Worm (Caenorhabditis elegans) whole organism, L4 larva: ENCODE measurements around the gene Y53F4B.39.

Source experiments
- D1046.2 ChIP-seq: fragments of 200-800 bp; sonication (Bioruptor generic); IDR thresholded peaks from 2 replicates; pipeline ENCODE4 v1.3.6; 2022; ENCODE audit warnings: missing genetic modification characterization, missing compliant biosample characterization
- F49E8.2 ChIP-seq: sonication (generic microtip); optimal IDR thresholded peaks from 2 replicates; lab custom pipeline; 2016; ENCODE audit warnings: missing compliant biosample characterization, mild to moderate bottlenecking, missing genetic modification characterization, borderline replicate concordance
- T20F7.1 ChIP-seq: fragments of 200-800 bp; sonication (Bioruptor generic); optimal IDR thresholded peaks from 2 replicates; lab custom pipeline; 2018; ENCODE audit warnings: mild to moderate bottlenecking, missing genetic modification characterization, missing compliant biosample characterization
- T26A8.4 ChIP-seq: fragments of 200-800 bp; sonication (Bioruptor generic); IDR thresholded peaks from 2 replicates; pipeline ENCODE4 v1.3.6; 2022; ENCODE audit warnings: missing genetic modification characterization, missing compliant biosample characterization
- arid-1 ChIP-seq: fragments of 200-800 bp; sonication (Bioruptor generic); conservative IDR thresholded peaks from 2 replicates; pipeline ENCODE4 v1.3.6; 2022; ENCODE audit warnings: missing genetic modification reagents, missing genetic modification characterization, missing compliant biosample characterization
- attf-4 ChIP-seq: sonication (generic microtip); optimal IDR thresholded peaks from 3 replicates; lab custom pipeline; 2017; ENCODE audit warnings: missing biosample characterization, missing genetic modification characterization
- ceh-28 ChIP-seq: fragments of 150-350 bp; optimal IDR thresholded peaks from 2 replicates; lab custom pipeline; 2014; ENCODE audit warnings: missing biosample characterization, missing genetic modification reagents, missing genetic modification characterization
- ceh-44 ChIP-seq: fragments of 200-800 bp; sonication (Bioruptor generic); IDR thresholded peaks from 2 replicates; pipeline ENCODE4 v1.3.6; 2022; ENCODE audit warnings: missing genetic modification reagents, missing genetic modification characterization, missing compliant biosample characterization
- cey-2 ChIP-seq: sonication (generic microtip); optimal IDR thresholded peaks from 3 replicates; lab custom pipeline; 2017; ENCODE audit warnings: missing genetic modification characterization, mild to moderate bottlenecking, missing compliant biosample characterization, antibody characterized with exemption, borderline replicate concordance; ENCODE audit not compliant: insufficient read depth
- daf-16 ChIP-seq, 3 experiments: sonication (generic microtip); optimal IDR thresholded peaks; 2 replicates each; lab custom pipeline; 2016 to 2017; ENCODE audit warnings: missing genetic modification characterization in 3 of 3, missing genetic modification reagents in 3 of 3, mild to moderate bottlenecking in 2 of 3, missing compliant biosample characterization in 2 of 3, missing biosample characterization in 1 of 3, moderate library complexity in 1 of 3
- dmd-6 ChIP-seq: fragments of 200-800 bp; sonication (Bioruptor generic); IDR thresholded peaks from 2 replicates; pipeline ENCODE4 v1.3.6; 2022; ENCODE audit warnings: missing genetic modification reagents, missing genetic modification characterization, missing compliant biosample characterization
- dmd-8 ChIP-seq: fragments of 200-800 bp; sonication (Bioruptor generic); IDR thresholded peaks from 2 replicates; pipeline ENCODE4 v1.3.6; 2022; ENCODE audit warnings: missing genetic modification characterization, missing compliant biosample characterization
- dpl-1 ChIP-seq: fragments of 150-350 bp; optimal IDR thresholded peaks from 2 replicates; lab custom pipeline; 2014; ENCODE audit warnings: missing biosample characterization, missing genetic modification reagents, missing genetic modification characterization
- dve-1 ChIP-seq: sonication (generic microtip); optimal IDR thresholded peaks from 2 replicates; lab custom pipeline; 2017; ENCODE audit warnings: antibody characterized with exemption, mild to moderate bottlenecking, missing genetic modification characterization, missing compliant biosample characterization; ENCODE audit not compliant: insufficient read depth
- egl-43 ChIP-seq: fragments of 200-800 bp; sonication (Bioruptor generic); IDR thresholded peaks from 2 replicates; pipeline ENCODE4 v1.3.6; 2022; ENCODE audit warnings: missing genetic modification reagents, missing genetic modification characterization, missing compliant biosample characterization
- hlh-11 ChIP-seq: fragments of 200-800 bp; sonication (Bioruptor generic); optimal IDR thresholded peaks from 2 replicates; lab custom pipeline; 2018; ENCODE audit warnings: mild to moderate bottlenecking, missing genetic modification characterization, missing compliant biosample characterization
- hmg-1.1 ChIP-seq: fragments of 200-800 bp; sonication (Bioruptor generic); IDR thresholded peaks from 2 replicates; pipeline ENCODE4 v1.3.6; 2022; ENCODE audit warnings: missing genetic modification reagents, missing genetic modification characterization, missing compliant biosample characterization
- jun-1 ChIP-seq: fragments of 150-350 bp; optimal IDR thresholded peaks from 2 replicates; lab custom pipeline; 2014; ENCODE audit warnings: missing biosample characterization, missing genetic modification reagents, missing genetic modification characterization
- lin-13 ChIP-seq: fragments of 150-350 bp; optimal IDR thresholded peaks from 2 replicates; lab custom pipeline; 2014; ENCODE audit warnings: missing biosample characterization, missing genetic modification reagents, missing genetic modification characterization
- lin-15B ChIP-seq: fragments of 150-350 bp; sonication (generic microtip); optimal IDR thresholded peaks from 3 replicates; lab custom pipeline; 2014; ENCODE audit warnings: missing biosample characterization, missing genetic modification characterization
- lin-38 ChIP-seq: fragments of 200-800 bp; sonication (Bioruptor generic); IDR thresholded peaks from 2 replicates; pipeline ENCODE4 v1.3.6; 2022; ENCODE audit warnings: missing genetic modification reagents, missing genetic modification characterization, missing compliant biosample characterization
- lir-3 ChIP-seq: sonication (generic microtip); optimal IDR thresholded peaks from 2 replicates; lab custom pipeline; 2016; ENCODE audit warnings: mild to moderate bottlenecking, missing genetic modification characterization, missing compliant biosample characterization
- lsy-2 ChIP-seq, 2 experiments: fragments of 150-350 bp in 1 of 2; sonication (generic microtip) in 1 of 2; optimal IDR thresholded peaks; 2 replicates each; lab custom pipeline; 2014 to 2017; ENCODE audit warnings: missing biosample characterization in 2 of 2, missing genetic modification characterization in 2 of 2
- madf-9 ChIP-seq: fragments of 200-800 bp; sonication (Bioruptor generic); conservative IDR thresholded peaks from 2 replicates; pipeline ENCODE4 v1.3.6; 2022; ENCODE audit warnings: missing genetic modification reagents, missing genetic modification characterization, missing compliant biosample characterization
- mep-1 ChIP-seq: fragments of 150-350 bp; sonication (generic microtip); optimal IDR thresholded peaks from 3 replicates; lab custom pipeline; 2014; ENCODE audit warnings: missing biosample characterization, missing genetic modification characterization
- mes-2 ChIP-seq: sonication (generic microtip); optimal IDR thresholded peaks from 2 replicates; lab custom pipeline; 2016; ENCODE audit warnings: missing genotype, mild to moderate bottlenecking, missing genetic modification characterization, missing compliant biosample characterization; ENCODE audit not compliant: poor library complexity, severe bottlenecking
- mxl-2 ChIP-seq: fragments of 200-800 bp; sonication (Bioruptor generic); conservative IDR thresholded peaks from 2 replicates; pipeline ENCODE4 v1.3.6; 2022; ENCODE audit warnings: missing genetic modification reagents, missing genetic modification characterization, missing compliant biosample characterization
- nhr-102 ChIP-seq: sonication (generic microtip); optimal IDR thresholded peaks from 2 replicates; lab custom pipeline; 2016; ENCODE audit warnings: mild to moderate bottlenecking, missing genetic modification characterization, moderate library complexity, missing compliant biosample characterization
- nhr-11 ChIP-seq: fragments of 150-350 bp; optimal IDR thresholded peaks from 2 replicates; lab custom pipeline; 2014; ENCODE audit warnings: missing biosample characterization, missing genetic modification characterization
- nhr-25 ChIP-seq: sonication (generic microtip); optimal IDR thresholded peaks from 2 replicates; lab custom pipeline; 2017; ENCODE audit warnings: missing genetic modification characterization, mild to moderate bottlenecking, missing compliant biosample characterization, antibody characterized with exemption, moderate library complexity, borderline replicate concordance; ENCODE audit not compliant: insufficient read depth
- nhr-28 ChIP-seq: fragments of 150-350 bp; optimal IDR thresholded peaks from 2 replicates; lab custom pipeline; 2014; ENCODE audit warnings: missing biosample characterization, missing genetic modification characterization
- nhr-41 ChIP-seq: fragments of 200-800 bp; sonication (Bioruptor generic); IDR thresholded peaks from 2 replicates; pipeline ENCODE4 v1.3.6; 2022; ENCODE audit warnings: missing genetic modification reagents, missing genetic modification characterization, missing compliant biosample characterization
- nhr-48 ChIP-seq: sonication (generic microtip); optimal IDR thresholded peaks from 2 replicates; lab custom pipeline; 2016; ENCODE audit warnings: mild to moderate bottlenecking, missing genetic modification characterization, missing compliant biosample characterization
- nhr-6 ChIP-seq: fragments of 150-350 bp; optimal IDR thresholded peaks from 2 replicates; lab custom pipeline; 2014; ENCODE audit warnings: missing biosample characterization, missing genetic modification characterization
- pqm-1 ChIP-seq: sonication (generic microtip); optimal IDR thresholded peaks from 2 replicates; lab custom pipeline; 2017; ENCODE audit warnings: missing biosample characterization, missing genetic modification characterization
- rbr-2 ChIP-seq: sonication (generic microtip); optimal IDR thresholded peaks from 2 replicates; lab custom pipeline; 2016; ENCODE audit warnings: missing genotype, missing genetic modification characterization, missing compliant biosample characterization
- sdz-12 ChIP-seq: fragments of 200-800 bp; sonication (Bioruptor generic); optimal IDR thresholded peaks from 2 replicates; lab custom pipeline; 2018; ENCODE audit warnings: mild to moderate bottlenecking, missing genetic modification characterization, missing compliant biosample characterization
- spr-1 ChIP-seq: sonication (generic microtip); optimal IDR thresholded peaks from 2 replicates; lab custom pipeline; 2016; ENCODE audit warnings: mild to moderate bottlenecking, missing genetic modification characterization, missing compliant biosample characterization
- spr-3 ChIP-seq: fragments of 200-800 bp; sonication (Bioruptor generic); optimal IDR thresholded peaks from 2 replicates; lab custom pipeline; 2018; ENCODE audit warnings: mild to moderate bottlenecking, missing genetic modification characterization, missing compliant biosample characterization
- tra-1 ChIP-seq: fragments of 200-800 bp; sonication (Bioruptor generic); IDR thresholded peaks from 2 replicates; pipeline ENCODE4 v1.3.6; 2022; ENCODE audit warnings: missing genetic modification reagents, missing genetic modification characterization, missing compliant biosample characterization
- unc-62 ChIP-seq, 3 experiments: fragments of 150-350 bp in 1 of 3; sonication (generic microtip); optimal IDR thresholded peaks in 2 of 3; peaks in 1 of 3; 1 replicate in 1 of 3; 2 replicates in 2 of 3; lab custom pipeline; 2014 to 2017; ENCODE audit warnings: missing biosample characterization in 3 of 3, missing genetic modification characterization in 3 of 3, missing genetic modification reagents in 3 of 3, missing genotype in 1 of 3
- ztf-7 ChIP-seq: fragments of 150-350 bp; optimal IDR thresholded peaks from 2 replicates; lab custom pipeline; 2014; ENCODE audit warnings: missing biosample characterization, missing genetic modification characterization

Gene Y53F4B.39

ce11 chrII:15111352-15111751, 1.4 kb downstream of the Y53F4B.39 start (continued):
- TF ChIP-seq hlh-11 (tag; lab: Kevin White, UChicago) (peak; percentile 68), nhr-28 (peak; percentile 93), pqm-1 (tag; lab: Kevin White, UChicago) (peak; percentile 35), egl-43 (GFP tag; lab: Robert Waterston, UW) (no peak), lir-3 (tag; lab: Kevin White, UChicago) (no peak), nhr-11 (tag; lab: Kevin White, UChicago) (peak; percentile 11), daf-16 (GFP tag; optimal IDR thresholded peaks at IDR 0.05; lab: Kevin White, UChicago) (no peak), daf-16 (tag; optimal IDR thresholded peaks at IDR 0.05; lab: Kevin White, UChicago) (peak; percentile 84), ceh-44 (no peak), dve-1 (tag; lab: Kevin White, UChicago) (peak; percentile 66), mep-1 (tag; lab: Kevin White, UChicago) (no peak), unc-62 (GFP tag; optimal IDR thresholded peaks at IDR 0.05 in 1 of 2; lab: Kevin White, UChicago) (peak in 1 of 2 experiments; percentile 19), unc-62 (tag; optimal IDR thresholded peaks at IDR 0.05; lab: Kevin White, UChicago) (no peak)
- TF ChIP-seq, all 104 proteins: peak for 15

ce11 chrII:15119537-15120360, 9.8 kb downstream of the Y53F4B.39 start, which contains the start of gene arp-1:
Gene arp-1 (plus strand): TSS chrII:15120301.
- peak; percentile 57 for TF ChIP-seq dpl-1 (GFP tag; lab: Kevin White, UChicago)
- TF ChIP-seq hmg-1.1 (GFP tag; lab: Robert Waterston, UW), result peak; percentile 60
- TF ChIP-seq lin-13, result peak; percentile 42
- TF ChIP-seq hlh-11 (tag; lab: Kevin White, UChicago), result no peak
- TF ChIP-seq cey-2 (tag; lab: Kevin White, UChicago), result no peak
- TF ChIP-seq mxl-2 (GFP tag; lab: Robert Waterston, UW), result no peak
- TF ChIP-seq nhr-6 (tag; lab: Kevin White, UChicago), result no peak
- no peak for TF ChIP-seq daf-16 (GFP tag; optimal IDR thresholded peaks at IDR 0.05; lab: Kevin White, UChicago)
- TF ChIP-seq daf-16 (tag; optimal IDR thresholded peaks at IDR 0.05; lab: Kevin White, UChicago), result peak; percentile 9
- TF ChIP-seq F49E8.2, result no peak
- no peak for TF ChIP-seq nhr-41 (GFP tag; lab: Robert Waterston, UW)
- TF ChIP-seq lsy-2 (tag; optimal IDR thresholded peaks at IDR 0.05; lab: Kevin White, UChicago), result peak; percentile 19 to 68
- TF ChIP-seq nhr-102 (tag; lab: Kevin White, UChicago), result no peak
- peak; percentile 67 for TF ChIP-seq mes-2
- TF ChIP-seq D1046.2, result no peak
- TF ChIP-seq mep-1 (tag; lab: Kevin White, UChicago), result peak; percentile 68
- no peak for TF ChIP-seq ceh-28
- peak; percentile 89 for TF ChIP-seq T20F7.1 (GFP tag; lab: Kevin White, UChicago)
- TF ChIP-seq arid-1, result no peak
- no peak for TF ChIP-seq jun-1 (tag; lab: Kevin White, UChicago)
- no peak for TF ChIP-seq dmd-8
- TF ChIP-seq dmd-6, result 0 out of 2 replicates have a peak, but pooled peaks have one; percentile 7
- TF ChIP-seq sdz-12, result no peak
- peak; percentile 27 for TF ChIP-seq nhr-25
- peak; percentile 14 for TF ChIP-seq rbr-2 (tag; lab: Kevin White, UChicago)
- no peak for TF ChIP-seq madf-9 (GFP tag; lab: Robert Waterston, UW)
- no peak for TF ChIP-seq ztf-7 (tag; lab: Kevin White, UChicago)
- TF ChIP-seq dve-1 (tag; lab: Kevin White, UChicago), result peak; percentile 42
- no peak for TF ChIP-seq tra-1 (GFP tag; lab: Robert Waterston, UW)
- TF ChIP-seq spr-1 (tag; lab: Kevin White, UChicago), result peak; percentile 92
- TF ChIP-seq unc-62 (GFP tag; optimal IDR thresholded peaks at IDR 0.05 in 1 of 2; lab: Kevin White, UChicago), result no peak
- no peak for TF ChIP-seq unc-62 (tag; optimal IDR thresholded peaks at IDR 0.05; lab: Kevin White, UChicago)
- peak; percentile 92 for TF ChIP-seq spr-3 (GFP tag; lab: Kevin White, UChicago)
- TF ChIP-seq attf-4 (tag; lab: Kevin White, UChicago), result no peak
- 0 out of 2 replicates have a peak, but pooled peaks have one; percentile 10 for TF ChIP-seq T26A8.4 (GFP tag; lab: Robert Waterston, UW)
- no peak for TF ChIP-seq nhr-11 (tag; lab: Kevin White, UChicago)
- TF ChIP-seq nhr-28, result peak; percentile 68
- no peak for TF ChIP-seq nhr-48 (tag; lab: Kevin White, UChicago)
- peak; percentile 32; the same call in 1 of the 2 replicates for TF ChIP-seq lin-38 (GFP tag; lab: Robert Waterston, UW)
- no peak for TF ChIP-seq lin-15B (tag; lab: Kevin White, UChicago)
